Fruit fly (Drosophila melanogaster): Measurements from ENCODE around the gene CG32264.

CG32264 gene

DNA sequence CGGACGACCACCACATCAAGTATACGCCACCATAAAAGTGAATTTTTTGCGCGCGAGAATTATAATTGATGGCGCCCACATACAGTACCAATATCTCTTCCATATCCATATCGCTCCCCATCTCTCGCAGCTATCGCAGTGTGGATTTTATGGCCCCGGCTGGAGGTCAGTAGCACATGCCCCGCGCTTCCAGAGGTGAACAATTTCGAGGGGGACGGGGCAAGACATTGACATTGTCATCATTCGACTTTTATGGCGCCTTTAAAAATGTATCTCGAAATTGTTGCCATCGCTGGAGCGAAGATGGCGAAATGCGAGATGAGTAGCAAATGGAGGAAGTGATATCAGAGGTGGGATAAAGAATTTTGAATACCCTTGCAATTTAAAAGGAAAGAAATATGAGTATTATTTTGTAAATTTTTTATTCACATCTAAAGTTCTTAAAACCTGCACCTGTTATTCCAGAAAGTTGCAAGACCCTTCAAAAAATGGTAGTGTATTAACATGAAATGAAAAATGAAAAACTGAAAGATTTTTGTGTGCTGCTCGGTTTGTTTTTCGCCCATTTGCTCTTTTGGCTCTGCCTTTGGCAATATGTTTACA, 45.8 kb downstream of the CG32264 start (continued):
- no peak for TF ChIP-seq hkb (optimal IDR thresholded peaks at IDR 0.05)
- TF ChIP-seq hkb (GFP tag; IDR thresholded peaks at IDR 0.05), result peak; percentile 57; the same call in 1 of the 2 replicates
- TF ChIP-seq CG7963 (GFP tag; IDR thresholded peaks at IDR 0.05; ENCODE audit: partially characterized antibody), result no peak
- TF ChIP-seq CG1602 (GFP tag; optimal IDR thresholded peaks at IDR 0.05), result no peak
- peak in 1 of 2 experiments; percentile 63 for TF ChIP-seq Hr51 (GFP tag; optimal IDR thresholded peaks at IDR 0.05)
- no peak for TF ChIP-seq CG16815 (GFP tag; optimal IDR thresholded peaks at IDR 0.05)
- TF ChIP-seq Hr78 (GFP tag; optimal IDR thresholded peaks at IDR 0.05), result peak in 1 of 2 experiments; percentile 55
- TF ChIP-seq bcd (GFP tag; optimal IDR thresholded peaks at IDR 0.05), result no peak
- no peak for TF ChIP-seq CG2712 (tag; optimal IDR thresholded peaks at IDR 0.05)
- TF ChIP-seq CG14710 (tag; optimal IDR thresholded peaks at IDR 0.05), result no peak
- TF ChIP-seq pb (GFP tag; optimal IDR thresholded peaks at IDR 0.05), result no peak
- TF ChIP-seq Dll (GFP tag; IDR thresholded peaks at IDR 0.05; ENCODE audit: partially characterized antibody), result no peak
- no peak for TF ChIP-seq CG8359 (GFP tag; optimal IDR thresholded peaks at IDR 0.05; ENCODE audit: borderline replicate concordance)
- no peak for TF ChIP-seq CG8388 (GFP tag; optimal IDR thresholded peaks at IDR 0.05)
- no peak for TF ChIP-seq onecut (GFP tag; IDR thresholded peaks at IDR 0.05)
- no peak for TF ChIP-seq CG11560 (tag; IDR thresholded peaks at IDR 0.05)
- no peak for TF ChIP-seq CG15696 (tag; optimal IDR thresholded peaks at IDR 0.05)
- TF ChIP-seq sr (GFP tag; IDR thresholded peaks at IDR 0.05), result peak; percentile 56; the same call in 2 of the 3 replicates
- TF ChIP-seq CG34376 (GFP tag; optimal IDR thresholded peaks at IDR 0.05), result no peak
- peak; percentile 60 for TF ChIP-seq CG2678 (tag; optimal IDR thresholded peaks at IDR 0.05)
- TF ChIP-seq maf-S (GFP tag; optimal IDR thresholded peaks at IDR 0.05), result no peak
- 0 out of 2 replicates have a peak, but pooled peaks have one; percentile 12 for TF ChIP-seq CG32772 (GFP tag; IDR thresholded peaks at IDR 0.05)
- TF ChIP-seq disco-r (GFP tag; optimal IDR thresholded peaks at IDR 0.05), result peak; percentile 14
- TF ChIP-seq Aef1 (GFP tag; IDR thresholded peaks at IDR 0.05), result peak; percentile 59; the same call in 2 of the 3 replicates
- no peak for TF ChIP-seq CG9817 (tag; optimal IDR thresholded peaks at IDR 0.05)
- TF ChIP-seq CG10267 (tag; optimal IDR thresholded peaks at IDR 0.05), result no peak
- no peak for TF ChIP-seq slp2 (GFP tag; optimal IDR thresholded peaks at IDR 0.05)
- no peak for TF ChIP-seq CG2202 (tag; optimal IDR thresholded peaks at IDR 0.05)
- no peak for TF ChIP-seq trem (tag; optimal IDR thresholded peaks at IDR 0.05)
- no peak for TF ChIP-seq dimm (GFP tag; IDR thresholded peaks at IDR 0.05)
- TF ChIP-seq kah (GFP tag; optimal IDR thresholded peaks at IDR 0.05), result no peak
- peak; percentile 9 for TF ChIP-seq CG15011 (GFP tag; optimal IDR thresholded peaks at IDR 0.05)
- no peak for TF ChIP-seq bowl (GFP tag; IDR thresholded peaks at IDR 0.05)
- TF ChIP-seq CG17612 (GFP tag; IDR thresholded peaks at IDR 0.05), result no peak
- 0 out of 3 replicates have a peak, but pooled peaks have one; percentile 16 for TF ChIP-seq CG2889 (GFP tag; IDR thresholded peaks at IDR 0.05)
- no peak for TF ChIP-seq TFAM (GFP tag; optimal IDR thresholded peaks at IDR 0.05)
- no peak for TF ChIP-seq CG6272 (GFP tag; IDR thresholded peaks at IDR 0.05)
- TF ChIP-seq kni (GFP tag; optimal IDR thresholded peaks at IDR 0.05), result no peak
- no peak for TF ChIP-seq CG14441 (GFP tag; IDR thresholded peaks at IDR 0.05)
- TF ChIP-seq gt (GFP tag; IDR thresholded peaks at IDR 0.05), result no peak
- TF ChIP-seq salm (tag; optimal IDR thresholded peaks at IDR 0.05), result no peak
- TF ChIP-seq CG17912 (GFP tag; optimal IDR thresholded peaks at IDR 0.05), result no peak
- no peak for TF ChIP-seq rib (GFP tag; IDR thresholded peaks at IDR 0.05)
- TF ChIP-seq Rx (GFP tag; IDR thresholded peaks at IDR 0.05), result 0 out of 2 replicates have a peak, but pooled peaks have one; percentile 30
- TF ChIP-seq CG14667 (GFP tag; IDR thresholded peaks at IDR 0.05), result 0 out of 2 replicates have a peak, but pooled peaks have one; percentile 13
- no peak for TF ChIP-seq vfl (GFP tag; optimal IDR thresholded peaks at IDR 0.05)
- TF ChIP-seq Lpt (GFP tag; optimal IDR thresholded peaks at IDR 0.05), result no peak
- no peak for TF ChIP-seq HLH4C (GFP tag; IDR thresholded peaks at IDR 0.05; ENCODE audit: partially characterized antibody)
- TF ChIP-seq CG17186 (GFP tag; optimal IDR thresholded peaks at IDR 0.05), result no peak
- TF ChIP-seq CG13775 (GFP tag; optimal IDR thresholded peaks at IDR 0.05), result no peak
